Fruit fly (Drosophila melanogaster) whole organism, embryonic: ENCODE results near the gene CG14205.
A peak's percentile ranks its signal among the peaks of the same experiment; 100 is the strongest.

Experiments
- Bdp1 ChIP-seq: fragments of 200-800 bp; sonication (Bioruptor generic); optimal IDR thresholded peaks from 3 replicates; lab custom pipeline; 2016; ENCODE audit warnings: missing biosample characterization, missing genetic modification characterization
- Bgb ChIP-seq: fragments of 200-800 bp; sonication (Bioruptor generic); IDR thresholded peaks from 2 replicates; pipeline ENCODE4 v1.3.6; 2022; ENCODE audit warnings: missing biosample characterization, missing genetic modification characterization; ENCODE audit not compliant: partially characterized antibody
- CG10209 ChIP-seq: fragments of 200-800 bp; sonication (Bioruptor generic); optimal IDR thresholded peaks from 3 replicates; lab custom pipeline; 2017; ENCODE audit warnings: missing biosample characterization, mild to moderate bottlenecking, missing genetic modification characterization, missing genetic modification reagents
- CG11696 ChIP-seq: fragments of 200-800 bp; sonication (Bioruptor generic); IDR thresholded peaks from 2 replicates; pipeline ENCODE4 v1.3.6; 2022; ENCODE audit warnings: missing biosample characterization, missing genetic modification characterization
- CG12104 ChIP-seq: fragments of 200-800 bp; sonication (Bioruptor generic); optimal IDR thresholded peaks from 3 replicates; lab custom pipeline; 2016; ENCODE audit warnings: missing biosample characterization, missing genetic modification characterization
- CG13287 ChIP-seq: fragments of 200-800 bp; sonication (Bioruptor generic); IDR thresholded peaks from 2 replicates; pipeline ENCODE4 v1.3.6; 2022; ENCODE audit warnings: missing biosample characterization, missing genetic modification characterization; ENCODE audit not compliant: partially characterized antibody
- CG17568 ChIP-seq: fragments of 200-800 bp; sonication (Bioruptor generic); optimal IDR thresholded peaks from 2 replicates; lab custom pipeline; 2018; ENCODE audit warnings: missing biosample characterization, mild to moderate bottlenecking, missing genetic modification characterization, moderate library complexity
- CG17802 ChIP-seq: fragments of 200-800 bp; sonication (Bioruptor generic); optimal IDR thresholded peaks from 2 replicates; lab custom pipeline; 2018; ENCODE audit warnings: missing biosample characterization, mild to moderate bottlenecking, missing genetic modification characterization, moderate library complexity
- CG17912 ChIP-seq: fragments of 200-800 bp; sonication (Bioruptor generic); optimal IDR thresholded peaks from 2 replicates; lab custom pipeline; 2018; ENCODE audit warnings: missing biosample characterization, mild to moderate bottlenecking, missing genetic modification characterization
- CG18011 ChIP-seq: fragments of 200-800 bp; sonication (Bioruptor generic); optimal IDR thresholded peaks from 2 replicates; lab custom pipeline; 2017; ENCODE audit warnings: missing biosample characterization, missing genetic modification characterization, mild to moderate bottlenecking, moderate library complexity, missing genotype
- CG2875 ChIP-seq: fragments of 200-800 bp; sonication (Bioruptor generic); optimal IDR thresholded peaks from 2 replicates; lab custom pipeline; 2017; ENCODE audit warnings: missing biosample characterization, mild to moderate bottlenecking, missing genetic modification characterization, missing genetic modification reagents
- CG30403 ChIP-seq: fragments of 200-800 bp; sonication (Bioruptor generic); optimal IDR thresholded peaks from 3 replicates; lab custom pipeline; 2016; ENCODE audit warnings: missing biosample characterization, missing genetic modification characterization
- CG3065 ChIP-seq: fragments of 200-800 bp; sonication (Bioruptor generic); optimal IDR thresholded peaks from 2 replicates; lab custom pipeline; 2016; ENCODE audit warnings: missing biosample characterization, missing genetic modification characterization
- CG3407 ChIP-seq: fragments of 200-800 bp; sonication (Bioruptor generic); optimal IDR thresholded peaks from 2 replicates; lab custom pipeline; 2018; ENCODE audit warnings: missing biosample characterization, mild to moderate bottlenecking, missing genetic modification characterization
- CG42726 ChIP-seq: fragments of 200-800 bp; sonication (Bioruptor generic); IDR thresholded peaks from 2 replicates; pipeline ENCODE4 v1.3.6; 2022; ENCODE audit warnings: missing biosample characterization, missing genetic modification characterization; ENCODE audit not compliant: partially characterized antibody
- CG4282 ChIP-seq: fragments of 200-800 bp; sonication (Bioruptor generic); optimal IDR thresholded peaks from 2 replicates; lab custom pipeline; 2016; ENCODE audit warnings: missing biosample characterization, missing genetic modification characterization
- CG4820 ChIP-seq: fragments of 200-800 bp; sonication (Bioruptor generic); optimal IDR thresholded peaks from 3 replicates; lab custom pipeline; 2016; ENCODE audit warnings: missing biosample characterization, missing genetic modification characterization
- CG5245 ChIP-seq: fragments of 200-800 bp; sonication (Bioruptor generic); optimal IDR thresholded peaks from 3 replicates; lab custom pipeline; 2016; ENCODE audit warnings: missing biosample characterization, missing genetic modification characterization
- CG6854 ChIP-seq: fragments of 200-800 bp; sonication (Bioruptor generic); optimal IDR thresholded peaks from 3 replicates; lab custom pipeline; 2017; ENCODE audit warnings: missing biosample characterization, mild to moderate bottlenecking, missing genetic modification characterization
- CG7786 ChIP-seq: fragments of 200-800 bp; sonication (Bioruptor generic); optimal IDR thresholded peaks from 2 replicates; lab custom pipeline; 2016; ENCODE audit warnings: missing biosample characterization, missing genetic modification characterization
- CG8478 ChIP-seq: fragments of >200 bp; optimal IDR thresholded peaks from 2 replicates; lab custom pipeline; 2018
- CHES-1-like ChIP-seq: fragments of 200-800 bp; sonication (Bioruptor generic); optimal IDR thresholded peaks from 2 replicates; lab custom pipeline; 2016; ENCODE audit warnings: missing biosample characterization, missing genetic modification characterization
- CkIIα-i1 ChIP-seq: fragments of 200-800 bp; sonication (Bioruptor generic); IDR thresholded peaks from 2 replicates; pipeline ENCODE4 v1.3.6; 2022; ENCODE audit warnings: missing biosample characterization, missing genetic modification characterization
- D19A ChIP-seq: fragments of 200-800 bp; optimal IDR thresholded peaks from 3 replicates; lab custom pipeline; 2019; ENCODE audit warnings: missing biosample characterization, mild to moderate bottlenecking, missing genetic modification characterization, moderate library complexity
- Dfd ChIP-seq, 2 experiments: fragments of >200 bp; optimal IDR thresholded peaks; 2 replicates each; lab custom pipeline; 2017; ENCODE audit warnings: missing biosample characterization in 2 of 2, missing genetic modification characterization in 2 of 2
- Dip3 ChIP-seq: fragments of 200-800 bp; sonication (Bioruptor generic); optimal IDR thresholded peaks from 3 replicates; lab custom pipeline; 2016; ENCODE audit warnings: missing biosample characterization, missing genetic modification characterization
- Eip74EF ChIP-seq, 2 experiments: fragments of 200-800 bp in 1 of 2; fragments of >200 bp in 1 of 2; sonication (Bioruptor generic) in 1 of 2; optimal IDR thresholded peaks; 2 replicates each; lab custom pipeline; 2017 to 2019; ENCODE audit warnings: missing biosample characterization in 2 of 2, missing genetic modification characterization in 2 of 2, mild to moderate bottlenecking in 1 of 2, moderate library complexity in 1 of 2
- GATAe ChIP-seq: fragments of 200-800 bp; sonication (Bioruptor generic); conservative IDR thresholded peaks from 2 replicates; pipeline ENCODE4 v1.3.6; 2022; ENCODE audit warnings: missing biosample characterization, missing genetic modification characterization
- Hand ChIP-seq: fragments of 200-800 bp; sonication (Bioruptor generic); optimal IDR thresholded peaks from 2 replicates; lab custom pipeline; 2017; ENCODE audit warnings: mild to moderate bottlenecking, missing biosample characterization, missing genetic modification reagents, missing genetic modification characterization
- Nf-YA ChIP-seq: fragments of 200-800 bp; sonication (Bioruptor generic); IDR thresholded peaks from 2 replicates; pipeline ENCODE4 v1.3.6; 2022; ENCODE audit warnings: missing biosample characterization, missing genetic modification characterization
- Nf-YC ChIP-seq: fragments of 200-800 bp; optimal IDR thresholded peaks from 3 replicates; lab custom pipeline; 2019; ENCODE audit warnings: missing biosample characterization, mild to moderate bottlenecking, missing genetic modification characterization, moderate library complexity
- Poxn ChIP-seq: fragments of 200-800 bp; sonication (Bioruptor generic); IDR thresholded peaks from 2 replicates; pipeline ENCODE4 v1.3.6; 2022; ENCODE audit warnings: missing biosample characterization, missing genetic modification characterization
- Sry-β ChIP-seq: fragments of 200-800 bp; sonication (Bioruptor generic); optimal IDR thresholded peaks from 2 replicates; lab custom pipeline; 2018; ENCODE audit warnings: missing biosample characterization, mild to moderate bottlenecking, missing genetic modification characterization, moderate library complexity
- Usf ChIP-seq: fragments of 200-800 bp; sonication (Bioruptor generic); optimal IDR thresholded peaks from 2 replicates; lab custom pipeline; 2017; ENCODE audit warnings: missing genotype, missing biosample characterization, missing genetic modification characterization
- ara ChIP-seq: fragments of 200-800 bp; sonication (Bioruptor generic); IDR thresholded peaks from 2 replicates; pipeline ENCODE4 v1.3.6; 2022; ENCODE audit warnings: missing biosample characterization, missing genetic modification characterization
- dmrt11E ChIP-seq: fragments of 200-800 bp; sonication (Bioruptor generic); optimal IDR thresholded peaks from 3 replicates; lab custom pipeline; 2018; ENCODE audit warnings: missing biosample characterization, mild to moderate bottlenecking, missing genetic modification characterization, moderate library complexity
- fd102C ChIP-seq: fragments of 200-800 bp; sonication (Bioruptor generic); optimal IDR thresholded peaks from 2 replicates; lab custom pipeline; 2018; ENCODE audit warnings: missing biosample characterization, mild to moderate bottlenecking, missing genetic modification characterization, moderate library complexity
- h ChIP-seq: fragments of >200 bp; optimal IDR thresholded peaks from 2 replicates; lab custom pipeline; 2017
- ham ChIP-seq: fragments of 200-800 bp; sonication (Bioruptor generic); IDR thresholded peaks from 2 replicates; pipeline ENCODE4 v1.3.6; 2022; ENCODE audit warnings: missing biosample characterization, missing genetic modification characterization
- lilli ChIP-seq: fragments of 200-800 bp; sonication (Bioruptor generic); optimal IDR thresholded peaks from 3 replicates; lab custom pipeline; 2016; ENCODE audit warnings: missing biosample characterization, missing genetic modification characterization
- maf-S ChIP-seq: fragments of 200-800 bp; sonication (Bioruptor generic); optimal IDR thresholded peaks from 2 replicates; lab custom pipeline; 2016; ENCODE audit warnings: missing biosample characterization, missing genetic modification characterization
- nmo ChIP-seq: fragments of 200-800 bp; sonication (Bioruptor generic); optimal IDR thresholded peaks from 2 replicates; lab custom pipeline; 2018; ENCODE audit warnings: missing biosample characterization, mild to moderate bottlenecking, missing genetic modification characterization, moderate library complexity
- pum ChIP-seq: fragments of 200-800 bp; sonication (Bioruptor generic); optimal IDR thresholded peaks from 2 replicates; lab custom pipeline; 2016; ENCODE audit warnings: missing biosample characterization, missing genetic modification characterization
- pzg ChIP-seq: fragments of 200-800 bp; sonication (Bioruptor generic); optimal IDR thresholded peaks from 3 replicates; lab custom pipeline; 2018; ENCODE audit warnings: missing biosample characterization, mild to moderate bottlenecking, missing genetic modification characterization, moderate library complexity
- row ChIP-seq: fragments of 200-800 bp; sonication (Bioruptor generic); IDR thresholded peaks from 3 replicates; pipeline ENCODE4 v1.3.6; 2022; ENCODE audit warnings: missing biosample characterization, missing genetic modification characterization
- sc ChIP-seq, 3 experiments: fragments of >200 bp in 2 of 3; fragments of 200-800 bp in 1 of 3; sonication (Bioruptor generic) in 1 of 3; optimal IDR thresholded peaks; 2 replicates in 2 of 3; 3 replicates in 1 of 3; lab custom pipeline; 2017; ENCODE audit warnings: mild to moderate bottlenecking in 1 of 3, missing biosample characterization in 1 of 3, missing genetic modification characterization in 1 of 3, missing genetic modification reagents in 1 of 3
- slbo ChIP-seq: fragments of 200-800 bp; sonication (Bioruptor generic); IDR thresholded peaks from 2 replicates; pipeline ENCODE4 v1.3.6; 2022; ENCODE audit warnings: missing biosample characterization, missing genetic modification characterization
- twi ChIP-seq: fragments of 200-800 bp; optimal IDR thresholded peaks from 2 replicates; lab custom pipeline; 2019; ENCODE audit warnings: missing biosample characterization, mild to moderate bottlenecking, missing genetic modification characterization, moderate library complexity
- vvl ChIP-seq: fragments of 200-800 bp; sonication (Bioruptor generic); IDR thresholded peaks from 2 replicates; pipeline ENCODE4 v1.3.6; 2022; ENCODE audit warnings: missing biosample characterization, missing genetic modification characterization
- yki ChIP-seq: fragments of >200 bp; optimal IDR thresholded peaks from 3 replicates; lab custom pipeline; 2018
- zen2 ChIP-seq: fragments of 200-800 bp; sonication (Bioruptor generic); IDR thresholded peaks from 3 replicates; pipeline ENCODE4 v1.3.6; 2022; ENCODE audit warnings: missing biosample characterization, missing genetic modification characterization; ENCODE audit not compliant: partially characterized antibody

CG14205 gene

dm6 chrX:19603953-19604352, 11.5 kb downstream of the CG14205 start:
- TF ChIP-seq CG6854: peak; percentile 39
- peak; percentile 85 for TF ChIP-seq lilli (GFP tag; lab: Kevin White, UChicago)
- peak; percentile 51 for TF ChIP-seq Dip3
- TF ChIP-seq D19A (tag; lab: Kevin White, UChicago): peak; percentile 42
- TF ChIP-seq zen2 (GFP tag; lab: Robert Waterston, UW): no peak
- peak; percentile 64 for TF ChIP-seq Nf-YC (tag; lab: Kevin White, UChicago)
- no peak for TF ChIP-seq CG42726
- TF ChIP-seq GATAe (GFP tag; lab: Robert Waterston, UW): no peak
- TF ChIP-seq CG8478 (lab: Kevin White, UChicago): no peak
- TF ChIP-seq maf-S (GFP tag; lab: Kevin White, UChicago): peak; percentile 2
- peak; percentile 18 for TF ChIP-seq CG17568 (GFP tag; lab: Kevin White, UChicago)
- TF ChIP-seq CG30403 (GFP tag; lab: Kevin White, UChicago): peak; percentile 74
- TF ChIP-seq pzg: no peak
- peak; percentile 67 for TF ChIP-seq CG4820 (GFP tag; lab: Kevin White, UChicago)
- peak; percentile 61; the same call in 1 of the 2 replicates for TF ChIP-seq Nf-YA (GFP tag; lab: Robert Waterston, UW)
- peak; percentile 26 for TF ChIP-seq CG18011 (GFP tag; lab: Kevin White, UChicago)
- peak; percentile 59 for TF ChIP-seq CG10209 (GFP tag; lab: Kevin White, UChicago)
- TF ChIP-seq ham: 0 out of 2 replicates have a peak, but pooled peaks have one; percentile 14
- TF ChIP-seq yki (lab: Kevin White, UChicago): no peak
- TF ChIP-seq CG3407 (GFP tag; lab: Kevin White, UChicago): peak; percentile 12
- TF ChIP-seq twi: no peak
- peak; percentile 91 for TF ChIP-seq vvl (GFP tag; lab: Robert Waterston, UW)
- TF ChIP-seq CG7786 (GFP tag; lab: Kevin White, UChicago): peak; percentile 38
- peak; percentile 59 for TF ChIP-seq Hand (GFP tag; lab: Kevin White, UChicago)
- peak; percentile 49 for TF ChIP-seq pum
- TF ChIP-seq CkIIα-i1: 0 out of 2 replicates have a peak, but pooled peaks have one; percentile 16
- peak; percentile 5 for TF ChIP-seq CG17802 (tag; lab: Kevin White, UChicago)
- peak; percentile 79 for TF ChIP-seq nmo (GFP tag; lab: Kevin White, UChicago)
- no peak for TF ChIP-seq CG13287 (GFP tag; lab: Robert Waterston, UW)
- no peak for TF ChIP-seq Dfd (GFP tag; optimal IDR thresholded peaks at IDR 0.05; lab: Kevin White, UChicago)
- peak; percentile 59 for TF ChIP-seq CG5245
- TF ChIP-seq fd102C: no peak
- TF ChIP-seq CG4282 (GFP tag; lab: Kevin White, UChicago): no peak
- no peak for TF ChIP-seq Bdp1 (GFP tag; lab: Kevin White, UChicago)
- TF ChIP-seq Sry-β (GFP tag; lab: Kevin White, UChicago): no peak
- peak in 1 of 2 experiments; percentile 55 for TF ChIP-seq Eip74EF (GFP tag; optimal IDR thresholded peaks at IDR 0.05; lab: Kevin White, UChicago)
- TF ChIP-seq sc (optimal IDR thresholded peaks at IDR 0.05; lab: Kevin White, UChicago): no peak
- peak; percentile 27 for TF ChIP-seq sc (GFP tag; optimal IDR thresholded peaks at IDR 0.05; lab: Kevin White, UChicago)
- peak; percentile 30 for TF ChIP-seq CG12104 (GFP tag; lab: Kevin White, UChicago)
- TF ChIP-seq row: peak; percentile 88
- TF ChIP-seq CG2875 (GFP tag; lab: Kevin White, UChicago): peak; percentile 13
- peak; percentile 68; the same call in 1 of the 2 replicates for TF ChIP-seq Poxn
- no peak for TF ChIP-seq Usf (GFP tag; lab: Kevin White, UChicago)
- TF ChIP-seq h (lab: Kevin White, UChicago): no peak
- TF ChIP-seq CG17912 (GFP tag; lab: Kevin White, UChicago): no peak
- peak; percentile 19 for TF ChIP-seq CG3065 (GFP tag; lab: Kevin White, UChicago)
- TF ChIP-seq CHES-1-like (GFP tag; lab: Kevin White, UChicago): peak; percentile 44
- no peak for TF ChIP-seq Bgb (GFP tag; lab: Robert Waterston, UW)
- 0 out of 2 replicates have a peak, but pooled peaks have one; percentile 52 for TF ChIP-seq CG11696
- TF ChIP-seq dmrt11E: peak; percentile 9
- peak; percentile 87 for TF ChIP-seq slbo
- TF ChIP-seq ara (GFP tag; lab: Robert Waterston, UW): peak; percentile 20; the same call in 1 of the 2 replicates
